Fruit fly (Drosophila melanogaster) whole organism, embryonic: Measurements from ENCODE around the gene CG3119.

Source experiments
- Awh ChIP-seq: fragments of 200-800 bp; sonication (Bioruptor generic); IDR thresholded peaks from 2 replicates; pipeline ENCODE4, ENCODE4 v1.3.6; 2022; ENCODE audit warnings: missing biosample characterization, missing genetic modification characterization
- CG10543 ChIP-seq: fragments of 200-800 bp; sonication (Bioruptor generic); optimal IDR thresholded peaks from 3 replicates; lab custom pipeline; 2017; ENCODE audit warnings: missing biosample characterization, mild to moderate bottlenecking, missing genetic modification characterization, moderate library complexity
- CG11560 ChIP-seq: fragments of 200-800 bp; sonication (Bioruptor generic); IDR thresholded peaks from 3 replicates; pipeline ENCODE4 v1.3.6; 2022; ENCODE audit warnings: missing biosample characterization, missing genetic modification characterization
- CG12155 ChIP-seq: fragments of 200-800 bp; sonication (Bioruptor generic); optimal IDR thresholded peaks from 3 replicates; lab custom pipeline; 2016; ENCODE audit warnings: missing biosample characterization, missing genetic modification characterization
- CG12236 ChIP-seq: fragments of 200-800 bp; sonication (Bioruptor generic); optimal IDR thresholded peaks from 2 replicates; lab custom pipeline; 2016; ENCODE audit warnings: missing biosample characterization, missing genetic modification characterization
- CG12391 ChIP-seq: fragments of 200-800 bp; sonication (Bioruptor generic); optimal IDR thresholded peaks from 3 replicates; lab custom pipeline; 2018; ENCODE audit warnings: missing biosample characterization, mild to moderate bottlenecking, missing genetic modification characterization, moderate library complexity
- CG12744 ChIP-seq: fragments of 200-800 bp; sonication (Bioruptor generic); optimal IDR thresholded peaks from 2 replicates; lab custom pipeline; 2016; ENCODE audit warnings: missing biosample characterization, missing genetic modification characterization
- CG12769 ChIP-seq: fragments of 200-800 bp; sonication (Bioruptor generic); optimal IDR thresholded peaks from 2 replicates; lab custom pipeline; 2019; ENCODE audit warnings: missing biosample characterization, mild to moderate bottlenecking, missing genetic modification characterization, moderate library complexity
- CG13894 ChIP-seq: fragments of 200-800 bp; sonication (Bioruptor generic); optimal IDR thresholded peaks from 3 replicates; lab custom pipeline; 2018; ENCODE audit warnings: missing biosample characterization, mild to moderate bottlenecking, missing genetic modification characterization, moderate library complexity
- CG14441 ChIP-seq: fragments of 200-800 bp; sonication (Bioruptor generic); IDR thresholded peaks from 2 replicates; pipeline ENCODE4 v1.3.6; 2022; ENCODE audit warnings: missing biosample characterization, missing genetic modification characterization
- CG14965 ChIP-seq: fragments of 200-800 bp; sonication (Bioruptor generic); optimal IDR thresholded peaks from 2 replicates; lab custom pipeline; 2016; ENCODE audit warnings: missing biosample characterization, missing genetic modification characterization, borderline replicate concordance
- CG17359 ChIP-seq: fragments of 200-800 bp; sonication (Bioruptor generic); optimal IDR thresholded peaks from 3 replicates; lab custom pipeline; 2018; ENCODE audit warnings: missing biosample characterization, mild to moderate bottlenecking, missing genetic modification characterization, moderate library complexity
- CG34224 ChIP-seq: fragments of 200-800 bp; sonication (Bioruptor generic); IDR thresholded peaks from 3 replicates; pipeline ENCODE4 v1.3.6; 2022; ENCODE audit warnings: missing biosample characterization, missing genetic modification characterization; ENCODE audit not compliant: partially characterized antibody
- CG3995 ChIP-seq: fragments of 200-800 bp; sonication (Bioruptor generic); optimal IDR thresholded peaks from 3 replicates; lab custom pipeline; 2016; ENCODE audit warnings: missing biosample characterization, missing genetic modification characterization
- CG4707 ChIP-seq: fragments of 200-800 bp; sonication (Bioruptor generic); optimal IDR thresholded peaks from 2 replicates; lab custom pipeline; 2018; ENCODE audit warnings: missing biosample characterization, mild to moderate bottlenecking, missing genetic modification characterization, moderate library complexity
- CG6175 ChIP-seq: fragments of 200-800 bp; sonication (Bioruptor generic); IDR thresholded peaks from 3 replicates; pipeline ENCODE4 v1.3.6; 2022; ENCODE audit warnings: missing biosample characterization, missing genetic modification characterization
- CG6813 ChIP-seq: fragments of 200-800 bp; sonication (Bioruptor generic); optimal IDR thresholded peaks from 2 replicates; lab custom pipeline; 2017; ENCODE audit warnings: missing biosample characterization, missing genetic modification characterization, mild to moderate bottlenecking, moderate library complexity, missing genetic modification reagents
- CG8388 ChIP-seq: fragments of 200-800 bp; sonication (Bioruptor generic); optimal IDR thresholded peaks from 2 replicates; lab custom pipeline; 2019; ENCODE audit warnings: missing biosample characterization, mild to moderate bottlenecking, missing genetic modification characterization, moderate library complexity
- CTCF ChIP-seq: fragments of 200-800 bp; sonication (Bioruptor generic); optimal IDR thresholded peaks from 2 replicates; lab custom pipeline; 2017; ENCODE audit warnings: missing biosample characterization, mild to moderate bottlenecking, missing genetic modification characterization, moderate library complexity
- Dref ChIP-seq: fragments of 200-800 bp; sonication (Bioruptor generic); IDR thresholded peaks from 2 replicates; pipeline ENCODE4 v1.3.6; 2022; ENCODE audit warnings: missing biosample characterization, missing genetic modification characterization
- Gug ChIP-seq: fragments of 200-800 bp; sonication (Bioruptor generic); IDR thresholded peaks from 4 replicates; pipeline ENCODE4 v1.3.6; 2022; ENCODE audit warnings: missing biosample characterization, missing genetic modification characterization
- Meics ChIP-seq: fragments of 200-800 bp; sonication (Bioruptor generic); optimal IDR thresholded peaks from 2 replicates; lab custom pipeline; 2017; ENCODE audit warnings: missing biosample characterization, mild to moderate bottlenecking, missing genetic modification characterization
- NFAT ChIP-seq: fragments of 200-800 bp; sonication (Bioruptor generic); IDR thresholded peaks from 2 replicates; pipeline ENCODE4 v1.3.6; 2022; ENCODE audit warnings: missing biosample characterization, missing genetic modification characterization
- NK7.1 ChIP-seq: fragments of 200-800 bp; sonication (Bioruptor generic); optimal IDR thresholded peaks from 3 replicates; lab custom pipeline; 2016; ENCODE audit warnings: missing biosample characterization, missing genetic modification characterization
- Neu2 ChIP-seq: fragments of 200-800 bp; sonication (Bioruptor generic); optimal IDR thresholded peaks from 3 replicates; lab custom pipeline; 2016; ENCODE audit warnings: missing biosample characterization, missing genetic modification characterization, borderline replicate concordance
- Opbp ChIP-seq: fragments of 200-800 bp; sonication (Bioruptor generic); IDR thresholded peaks from 3 replicates; pipeline ENCODE4 v1.3.6; 2022; ENCODE audit warnings: missing biosample characterization, missing genetic modification characterization; ENCODE audit not compliant: partially characterized antibody
- Sox102F ChIP-seq: fragments of 200-800 bp; sonication (Bioruptor generic); optimal IDR thresholded peaks from 2 replicates; lab custom pipeline; 2018; ENCODE audit warnings: missing biosample characterization, mild to moderate bottlenecking, missing genetic modification characterization, moderate library complexity
- abd-A ChIP-seq: fragments of 200-800 bp; sonication (Bioruptor generic); optimal IDR thresholded peaks from 3 replicates; lab custom pipeline; 2019; ENCODE audit warnings: missing biosample characterization, mild to moderate bottlenecking, missing genetic modification characterization, moderate library complexity
- bbx ChIP-seq: fragments of 200-800 bp; sonication (Bioruptor generic); IDR thresholded peaks from 2 replicates; pipeline ENCODE4 v1.3.6; 2022; ENCODE audit warnings: missing biosample characterization, missing genetic modification characterization; ENCODE audit not compliant: partially characterized antibody
- br ChIP-seq: fragments of >200 bp; optimal IDR thresholded peaks from 2 replicates; lab custom pipeline; 2017
- chinmo ChIP-seq: fragments of 200-800 bp; sonication (Bioruptor generic); IDR thresholded peaks from 4 replicates; pipeline ENCODE4 v1.3.6; 2022; ENCODE audit warnings: missing biosample characterization, missing genetic modification characterization; ENCODE audit not compliant: partially characterized antibody
- dan ChIP-seq: fragments of 200-800 bp; sonication (Bioruptor generic); IDR thresholded peaks from 2 replicates; pipeline ENCODE4 v1.3.6; 2022; ENCODE audit warnings: missing biosample characterization, missing genetic modification characterization
- dati ChIP-seq: fragments of 200-800 bp; sonication (Bioruptor generic); IDR thresholded peaks from 2 replicates; pipeline ENCODE4 v1.3.6; 2022; ENCODE audit warnings: missing biosample characterization, missing genetic modification characterization
- dpn ChIP-seq, 2 experiments: fragments of 200-800 bp; sonication (Bioruptor generic); optimal IDR thresholded peaks; 3 replicates each; lab custom pipeline; 2016; ENCODE audit warnings: missing biosample characterization in 2 of 2, missing genetic modification characterization in 2 of 2
- eve ChIP-seq, 2 experiments: fragments of >200 bp; optimal IDR thresholded peaks; 2 replicates each; lab custom pipeline; 2017; ENCODE audit warnings: missing biosample characterization in 2 of 2, missing genetic modification characterization in 2 of 2
- gcm2 ChIP-seq: fragments of 200-800 bp; sonication (Bioruptor generic); optimal IDR thresholded peaks from 2 replicates; lab custom pipeline; 2016; ENCODE audit warnings: missing biosample characterization, missing genetic modification characterization
- hkb ChIP-seq, 2 experiments: fragments of 200-800 bp in 1 of 2; fragments of >200 bp in 1 of 2; sonication (Bioruptor generic) in 1 of 2; IDR thresholded peaks in 1 of 2; optimal IDR thresholded peaks in 1 of 2; 2 replicates each; pipeline versions ENCODE4 v1.3.6 to Lab custom; 2017 to 2022; ENCODE audit warnings: missing biosample characterization in 1 of 2, missing genetic modification characterization in 1 of 2
- inv ChIP-seq: fragments of 200-800 bp; sonication (Bioruptor generic); IDR thresholded peaks from 2 replicates; pipeline ENCODE4 v1.3.6; 2022; ENCODE audit warnings: missing biosample characterization, missing genetic modification characterization; ENCODE audit not compliant: partially characterized antibody
- kni ChIP-seq: fragments of 200-800 bp; sonication (Bioruptor generic); optimal IDR thresholded peaks from 3 replicates; lab custom pipeline; 2017; ENCODE audit warnings: mild to moderate bottlenecking, missing biosample characterization, missing genetic modification reagents, missing genetic modification characterization
- nau ChIP-seq: fragments of 200-800 bp; sonication (Bioruptor generic); optimal IDR thresholded peaks from 3 replicates; lab custom pipeline; 2017; ENCODE audit warnings: missing biosample characterization, mild to moderate bottlenecking, missing genetic modification characterization, missing genetic modification reagents
- pum ChIP-seq: fragments of 200-800 bp; sonication (Bioruptor generic); optimal IDR thresholded peaks from 2 replicates; lab custom pipeline; 2016; ENCODE audit warnings: missing biosample characterization, missing genetic modification characterization
- pzg ChIP-seq: fragments of 200-800 bp; sonication (Bioruptor generic); optimal IDR thresholded peaks from 3 replicates; lab custom pipeline; 2018; ENCODE audit warnings: missing biosample characterization, mild to moderate bottlenecking, missing genetic modification characterization, moderate library complexity
- sens-2 ChIP-seq: fragments of 200-800 bp; sonication (Bioruptor generic); IDR thresholded peaks from 2 replicates; pipeline ENCODE4 v1.3.6; 2022; ENCODE audit warnings: missing biosample characterization, missing genetic modification characterization
- shn ChIP-seq: fragments of 200-800 bp; sonication (Bioruptor generic); optimal IDR thresholded peaks from 3 replicates; lab custom pipeline; 2016; ENCODE audit warnings: missing biosample characterization, missing genetic modification characterization
- slp2 ChIP-seq: fragments of 200-800 bp; sonication (Bioruptor generic); optimal IDR thresholded peaks from 2 replicates; lab custom pipeline; 2016; ENCODE audit warnings: missing biosample characterization, missing genetic modification characterization
- sr ChIP-seq: fragments of 200-800 bp; sonication (Bioruptor generic); IDR thresholded peaks from 3 replicates; pipeline ENCODE4 v1.3.6; 2022; ENCODE audit warnings: missing biosample characterization, missing genetic modification characterization
- stwl ChIP-seq: fragments of 200-800 bp; sonication (Bioruptor generic); optimal IDR thresholded peaks from 3 replicates; lab custom pipeline; 2018; ENCODE audit warnings: missing biosample characterization, mild to moderate bottlenecking, missing genetic modification characterization, moderate library complexity
- unpg ChIP-seq: fragments of 200-800 bp; sonication (Bioruptor generic); optimal IDR thresholded peaks from 3 replicates; lab custom pipeline; 2018; ENCODE audit warnings: missing biosample characterization, mild to moderate bottlenecking, missing genetic modification characterization, moderate library complexity
- vnd ChIP-seq: fragments of 200-800 bp; sonication (Bioruptor generic); IDR thresholded peaks from 3 replicates; pipeline ENCODE4 v1.3.6; 2022; ENCODE audit warnings: missing biosample characterization, missing genetic modification characterization; ENCODE audit not compliant: partially characterized antibody
- zf30C ChIP-seq: fragments of 200-800 bp; sonication (Bioruptor generic); optimal IDR thresholded peaks from 3 replicates; lab custom pipeline; 2018; ENCODE audit warnings: missing biosample characterization, mild to moderate bottlenecking, missing genetic modification characterization

Gene CG3119

dm6 chr2L:2878859-2879258 lies 41.2 kb upstream of the CG3119 start, which contains the start of gene RabGGTb (continued):
- TF ChIP-seq Awh (peak; percentile 79), unpg (GFP tag; lab: Kevin White, UChicago) (peak; percentile 46), CG14441 (GFP tag; lab: Robert Waterston, UW) (peak; percentile 79), CG10543 (GFP tag; lab: Kevin White, UChicago) (peak; percentile 65), CG12155 (peak; percentile 40), CG12769 (peak; percentile 73), kni (GFP tag; lab: Kevin White, UChicago) (peak; percentile 4), pum (GFP tag; lab: Kevin White, UChicago) (peak; percentile 71), CG3995 (peak; percentile 14), sr (GFP tag; lab: Robert Waterston, UW) (peak; percentile 41; the same call in 2 of the 3 replicates), slp2 (GFP tag; lab: Kevin White, UChicago) (peak; percentile 29), Neu2 (no peak), Gug (GFP tag; lab: Robert Waterston, UW) (peak; percentile 42; the same call in 3 of the 4 replicates), CG13894 (tag; lab: Kevin White, UChicago) (peak; percentile 5), sens-2 (0 out of 2 replicates have a peak, but pooled peaks have one; percentile 42), chinmo (GFP tag; lab: Robert Waterston, UW) (no peak), zf30C (GFP tag; lab: Kevin White, UChicago) (no peak), CG12391 (tag; lab: Kevin White, UChicago) (peak; percentile 59), CG34224 (peak; percentile 63), CG6813 (no peak), eve (GFP tag; optimal IDR thresholded peaks at IDR 0.05; lab: Kevin White, UChicago) (no peak), CG4707 (no peak), pzg (GFP tag; lab: Kevin White, UChicago) (peak; percentile 63), CG12236 (GFP tag; lab: Kevin White, UChicago) (no peak), abd-A (tag; lab: Kevin White, UChicago) (no peak), NK7.1 (GFP tag; lab: Kevin White, UChicago) (no peak), dati (0 out of 2 replicates have a peak, but pooled peaks have one; percentile 58), CG14965 (GFP tag; lab: Kevin White, UChicago) (no peak), CG8388 (GFP tag; lab: Kevin White, UChicago) (peak; percentile 33), Opbp (GFP tag; lab: Robert Waterston, UW) (no peak), dpn (GFP tag; optimal IDR thresholded peaks at IDR 0.05; lab: Kevin White, UChicago) (peak; percentile 46 to 54), vnd (no peak), nau (GFP tag; lab: Kevin White, UChicago) (no peak), hkb (optimal IDR thresholded peaks at IDR 0.05; lab: Kevin White, UChicago) (no peak), hkb (GFP tag; IDR thresholded peaks at IDR 0.05; lab: Robert Waterston, UW) (peak; percentile 68), Meics (GFP tag; lab: Kevin White, UChicago) (peak; percentile 66), CG12744 (GFP tag; lab: Kevin White, UChicago) (no peak), shn (GFP tag; lab: Kevin White, UChicago) (peak; percentile 59), Sox102F (GFP tag; lab: Kevin White, UChicago) (peak; percentile 34), NFAT (GFP tag; lab: Robert Waterston, UW) (peak; percentile 80), dan (GFP tag; lab: Robert Waterston, UW) (no peak), br (lab: Kevin White, UChicago) (no peak), gcm2 (peak; percentile 39), Dref (GFP tag; lab: Robert Waterston, UW) (peak; percentile 41), CG17359 (tag; lab: Kevin White, UChicago) (peak; percentile 33), CG11560 (tag; lab: Robert Waterston, UW) (0 out of 3 replicates have a peak, but pooled peaks have one; percentile 10), stwl (no peak), bbx (GFP tag; lab: Robert Waterston, UW) (no peak), inv (GFP tag; lab: Robert Waterston, UW) (no peak), CTCF (GFP tag; lab: Kevin White, UChicago) (no peak), CG6175 (GFP tag; lab: Robert Waterston, UW) (peak; percentile 61; the same call in 1 of the 3 replicates)
